Worm (Caenorhabditis elegans) whole organism, early embryonic: ENCODE results near the gene F58F12.12.

Experiments used
- F13C5.2 ChIP-seq: sonication (generic microtip); optimal IDR thresholded peaks from 2 replicates; lab custom pipeline; 2017; ENCODE audit warnings: mild to moderate bottlenecking, missing genetic modification characterization, inconsistent platforms, missing compliant biosample characterization
- ama-1 ChIP-seq: fragments of 150-350 bp; optimal IDR thresholded peaks from 2 replicates; lab custom pipeline; 2014
- flt-1 ChIP-seq: fragments of 200-800 bp; sonication (Bioruptor generic); IDR thresholded peaks from 2 replicates; pipeline ENCODE4 v1.3.6; 2022; ENCODE audit warnings: missing genetic modification characterization, missing compliant biosample characterization
- scrt-1 ChIP-seq: fragments of 200-800 bp; sonication (Bioruptor generic); IDR thresholded peaks from 2 replicates; pipeline ENCODE4 v1.3.6; 2022; ENCODE audit warnings: missing genetic modification characterization, missing compliant biosample characterization
- tbx-37 ChIP-seq: fragments of 200-800 bp; sonication (Bioruptor generic); conservative IDR thresholded peaks from 2 replicates; pipeline ENCODE4 v1.3.6; 2022; ENCODE audit warnings: missing genetic modification reagents, missing genetic modification characterization, missing compliant biosample characterization

DNA sequence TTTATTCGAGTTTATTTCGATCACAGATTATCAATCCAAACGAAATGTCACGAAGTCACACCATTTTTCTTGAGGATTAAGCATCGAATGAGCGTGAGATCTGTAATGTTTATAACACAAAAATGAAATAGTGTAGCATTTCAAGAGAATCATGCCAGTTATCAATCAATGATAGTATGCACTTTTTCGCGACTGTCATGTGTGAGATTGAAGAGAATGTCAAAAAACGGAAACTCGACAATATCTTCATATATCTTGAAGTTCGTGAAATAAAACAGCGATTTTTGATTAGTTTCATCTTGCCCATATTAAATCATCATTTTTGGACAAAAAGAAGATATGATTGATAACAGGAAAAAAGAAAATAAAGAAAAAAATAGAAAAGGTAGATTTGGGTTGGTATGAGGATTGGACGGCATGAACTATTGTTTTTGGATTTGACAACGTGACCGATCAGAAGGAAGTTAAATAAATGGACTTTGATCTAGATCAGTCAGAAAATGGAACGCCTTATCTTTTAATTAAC lies 1.9 kb upstream of the F58F12.12 start:
- TF ChIP-seq F13C5.2 (tag; lab: Kevin White, UChicago) (no peak), flt-1 (GFP tag; lab: Robert Waterston, UW) (no peak), ama-1 (lab: Kevin White, UChicago) (no peak), scrt-1 (GFP tag; lab: Robert Waterston, UW) (no peak), tbx-37 (GFP tag; lab: Robert Waterston, UW) (no peak)
